Fruit fly (Drosophila melanogaster) whole organism, embryonic: ENCODE results near the gene TTLL5.

Experiments used
- Atf-2 ChIP-seq: fragments of 200-800 bp; sonication (Bioruptor generic); optimal IDR thresholded peaks from 2 replicates; lab custom pipeline; 2016; ENCODE audit warnings: missing biosample characterization, missing genetic modification characterization
- BEAF-32 ChIP-seq: fragments of 200-800 bp; sonication (Bioruptor generic); optimal IDR thresholded peaks from 3 replicates; lab custom pipeline; 2017; ENCODE audit warnings: missing biosample characterization, missing genetic modification characterization, mild to moderate bottlenecking, moderate library complexity, missing genetic modification reagents
- CG10565 ChIP-seq: fragments of 200-800 bp; sonication (Bioruptor generic); optimal IDR thresholded peaks from 3 replicates; lab custom pipeline; 2016; ENCODE audit warnings: missing biosample characterization, mild to moderate bottlenecking, missing genetic modification characterization
- CG12236 ChIP-seq: fragments of 200-800 bp; sonication (Bioruptor generic); optimal IDR thresholded peaks from 2 replicates; lab custom pipeline; 2016; ENCODE audit warnings: missing biosample characterization, missing genetic modification characterization
- CG1233 ChIP-seq: fragments of 200-800 bp; sonication (Bioruptor generic); optimal IDR thresholded peaks from 4 replicates; lab custom pipeline; 2018; ENCODE audit warnings: missing biosample characterization, mild to moderate bottlenecking, missing genetic modification characterization
- CG13287 ChIP-seq: fragments of 200-800 bp; sonication (Bioruptor generic); IDR thresholded peaks from 2 replicates; pipeline ENCODE4 v1.3.6; 2022; ENCODE audit warnings: missing biosample characterization, missing genetic modification characterization; ENCODE audit not compliant: partially characterized antibody
- CG15479 ChIP-seq: fragments of 200-800 bp; sonication (Bioruptor generic); optimal IDR thresholded peaks from 3 replicates; lab custom pipeline; 2019; ENCODE audit warnings: missing biosample characterization, mild to moderate bottlenecking, missing genetic modification characterization, moderate library complexity
- CG15696 ChIP-seq: fragments of 200-800 bp; sonication (Bioruptor generic); optimal IDR thresholded peaks from 2 replicates; lab custom pipeline; 2019; ENCODE audit warnings: missing biosample characterization, mild to moderate bottlenecking, missing genetic modification characterization, moderate library complexity
- CG16813 ChIP-seq: fragments of 200-800 bp; sonication (Bioruptor generic); IDR thresholded peaks from 3 replicates; pipeline ENCODE4 v1.3.6; 2022; ENCODE audit warnings: missing biosample characterization, missing genetic modification characterization; ENCODE audit not compliant: partially characterized antibody
- CG16863 ChIP-seq: fragments of 200-800 bp; sonication (Bioruptor generic); optimal IDR thresholded peaks from 3 replicates; lab custom pipeline; 2016; ENCODE audit warnings: missing biosample characterization, missing genetic modification characterization
- CG1792 ChIP-seq: fragments of 200-800 bp; sonication (Bioruptor generic); optimal IDR thresholded peaks from 2 replicates; lab custom pipeline; 2016; ENCODE audit warnings: missing biosample characterization, missing genetic modification characterization
- CG18262 ChIP-seq: fragments of 200-800 bp; optimal IDR thresholded peaks from 3 replicates; lab custom pipeline; 2019; ENCODE audit warnings: missing biosample characterization, mild to moderate bottlenecking, missing genetic modification characterization, moderate library complexity
- CG32532 ChIP-seq: fragments of 200-800 bp; sonication (Bioruptor generic); IDR thresholded peaks from 2 replicates; pipeline ENCODE4 v1.3.6; 2022; ENCODE audit warnings: missing biosample characterization, missing genetic modification characterization
- CG32772 ChIP-seq: fragments of 200-800 bp; sonication (Bioruptor generic); IDR thresholded peaks from 2 replicates; pipeline ENCODE4 v1.3.6; 2022; ENCODE audit warnings: missing biosample characterization, missing genetic modification characterization
- CG3407 ChIP-seq: fragments of 200-800 bp; sonication (Bioruptor generic); optimal IDR thresholded peaks from 2 replicates; lab custom pipeline; 2018; ENCODE audit warnings: missing biosample characterization, mild to moderate bottlenecking, missing genetic modification characterization
- CG34422 ChIP-seq: fragments of 200-800 bp; sonication (Bioruptor generic); IDR thresholded peaks from 3 replicates; pipeline ENCODE4 v1.3.6; 2022; ENCODE audit warnings: missing biosample characterization, missing genetic modification characterization
- CG3726 ChIP-seq: fragments of 200-800 bp; sonication (Bioruptor generic); IDR thresholded peaks from 3 replicates; pipeline ENCODE4, ENCODE4 v1.3.6; 2022; ENCODE audit warnings: missing biosample characterization, missing genetic modification characterization
- CG4404 ChIP-seq: fragments of 200-800 bp; sonication (Bioruptor generic); IDR thresholded peaks from 2 replicates; pipeline ENCODE4 v1.3.6; 2022; ENCODE audit warnings: missing biosample characterization, missing genetic modification characterization
- CG4730 ChIP-seq: fragments of 200-800 bp; sonication (Bioruptor generic); IDR thresholded peaks from 2 replicates; pipeline ENCODE4 v1.3.6; 2022; ENCODE audit warnings: missing biosample characterization, missing genetic modification characterization
- CG7357 ChIP-seq: fragments of 200-800 bp; sonication (Bioruptor generic); IDR thresholded peaks from 3 replicates; pipeline ENCODE4 v1.3.6; 2022; ENCODE audit warnings: missing biosample characterization, missing genetic modification characterization
- CG7786 ChIP-seq: fragments of 200-800 bp; sonication (Bioruptor generic); optimal IDR thresholded peaks from 2 replicates; lab custom pipeline; 2016; ENCODE audit warnings: missing biosample characterization, missing genetic modification characterization
- CG8944 ChIP-seq: fragments of 200-800 bp; sonication (Bioruptor generic); optimal IDR thresholded peaks from 3 replicates; lab custom pipeline; 2016; ENCODE audit warnings: missing biosample characterization, missing genetic modification characterization
- Camta ChIP-seq: fragments of 200-800 bp; sonication (Bioruptor generic); optimal IDR thresholded peaks from 2 replicates; lab custom pipeline; 2016; ENCODE audit warnings: missing biosample characterization, missing genetic modification characterization
- Dek ChIP-seq: fragments of 200-800 bp; sonication (Bioruptor generic); optimal IDR thresholded peaks from 3 replicates; lab custom pipeline; 2019; ENCODE audit warnings: missing biosample characterization, mild to moderate bottlenecking, missing genetic modification characterization, moderate library complexity
- Doc2 ChIP-seq: fragments of 200-800 bp; sonication (Bioruptor generic); IDR thresholded peaks from 2 replicates; pipeline ENCODE4 v1.3.6; 2022; ENCODE audit warnings: missing biosample characterization, missing genetic modification characterization
- Doc3 ChIP-seq: fragments of 200-800 bp; sonication (Bioruptor generic); IDR thresholded peaks from 3 replicates; pipeline ENCODE4 v1.3.6; 2022; ENCODE audit warnings: missing biosample characterization, missing genetic modification characterization; ENCODE audit not compliant: partially characterized antibody
- Hey ChIP-seq: fragments of 200-800 bp; sonication (Bioruptor generic); optimal IDR thresholded peaks from 3 replicates; lab custom pipeline; 2018; ENCODE audit warnings: missing biosample characterization, mild to moderate bottlenecking, missing genetic modification characterization
- HmgD ChIP-seq: fragments of 200-800 bp; sonication (Bioruptor generic); optimal IDR thresholded peaks from 3 replicates; lab custom pipeline; 2016; ENCODE audit warnings: missing biosample characterization, missing genetic modification characterization
- Opbp ChIP-seq: fragments of 200-800 bp; sonication (Bioruptor generic); IDR thresholded peaks from 3 replicates; pipeline ENCODE4 v1.3.6; 2022; ENCODE audit warnings: missing biosample characterization, missing genetic modification characterization; ENCODE audit not compliant: partially characterized antibody
- Sox102F ChIP-seq: fragments of 200-800 bp; sonication (Bioruptor generic); optimal IDR thresholded peaks from 2 replicates; lab custom pipeline; 2018; ENCODE audit warnings: missing biosample characterization, mild to moderate bottlenecking, missing genetic modification characterization, moderate library complexity
- Spps ChIP-seq: fragments of 200-800 bp; sonication (Bioruptor generic); optimal IDR thresholded peaks from 2 replicates; lab custom pipeline; 2018; ENCODE audit warnings: missing biosample characterization, mild to moderate bottlenecking, missing genetic modification characterization
- Sry-δ ChIP-seq: fragments of 200-800 bp; sonication (Bioruptor generic); optimal IDR thresholded peaks from 2 replicates; lab custom pipeline; 2016; ENCODE audit warnings: missing biosample characterization, missing genetic modification characterization
- bab2 ChIP-seq: fragments of 200-800 bp; sonication (Bioruptor generic); optimal IDR thresholded peaks from 2 replicates; lab custom pipeline; 2016; ENCODE audit warnings: missing biosample characterization, missing genetic modification characterization
- cas ChIP-seq: fragments of 200-800 bp; sonication (Bioruptor generic); IDR thresholded peaks from 2 replicates; pipeline ENCODE4 v1.3.6; 2022; ENCODE audit warnings: missing biosample characterization, missing genetic modification characterization
- cato ChIP-seq: fragments of 200-800 bp; sonication (Bioruptor generic); optimal IDR thresholded peaks from 2 replicates; lab custom pipeline; 2016; ENCODE audit warnings: missing biosample characterization, missing genetic modification characterization, borderline replicate concordance
- cg ChIP-seq: fragments of 200-800 bp; sonication (Bioruptor generic); optimal IDR thresholded peaks from 3 replicates; lab custom pipeline; 2019; ENCODE audit warnings: missing biosample characterization, mild to moderate bottlenecking, missing genetic modification characterization, moderate library complexity
- dmrt11E ChIP-seq: fragments of 200-800 bp; sonication (Bioruptor generic); optimal IDR thresholded peaks from 3 replicates; lab custom pipeline; 2018; ENCODE audit warnings: missing biosample characterization, mild to moderate bottlenecking, missing genetic modification characterization, moderate library complexity
- dysf ChIP-seq: fragments of 200-800 bp; sonication (Bioruptor generic); IDR thresholded peaks from 3 replicates; pipeline ENCODE4 v1.3.6; 2022; ENCODE audit warnings: missing biosample characterization, missing genetic modification characterization
- esg ChIP-seq: fragments of 200-800 bp; sonication (Bioruptor generic); conservative IDR thresholded peaks from 2 replicates; pipeline ENCODE4 v1.3.6; 2022; ENCODE audit warnings: missing biosample characterization, missing genetic modification characterization
- fu2 ChIP-seq: fragments of 200-800 bp; sonication (Bioruptor generic); optimal IDR thresholded peaks from 2 replicates; lab custom pipeline; 2016; ENCODE audit warnings: missing biosample characterization, missing genetic modification characterization
- gcm ChIP-seq: fragments of 200-800 bp; sonication (Bioruptor generic); optimal IDR thresholded peaks from 2 replicates; lab custom pipeline; 2019; ENCODE audit warnings: missing biosample characterization, mild to moderate bottlenecking, missing genetic modification characterization, moderate library complexity
- gsb-n ChIP-seq: fragments of 200-800 bp; sonication (Bioruptor generic); optimal IDR thresholded peaks from 3 replicates; lab custom pipeline; 2018; ENCODE audit warnings: missing biosample characterization, mild to moderate bottlenecking, missing genetic modification characterization
- lab ChIP-seq: fragments of 200-800 bp; sonication (Bioruptor generic); optimal IDR thresholded peaks from 3 replicates; lab custom pipeline; 2017; ENCODE audit warnings: missing biosample characterization, missing genetic modification characterization, mild to moderate bottlenecking, moderate library complexity, missing genetic modification reagents
- lola ChIP-seq, 3 experiments: fragments of >200 bp in 2 of 3; fragments of 200-800 bp in 1 of 3; sonication (Bioruptor generic) in 1 of 3; optimal IDR thresholded peaks; 2 replicates each; lab custom pipeline; 2017 to 2019; ENCODE audit warnings: missing biosample characterization in 3 of 3, missing genetic modification characterization in 3 of 3, mild to moderate bottlenecking in 1 of 3, moderate library complexity in 1 of 3
- mirr ChIP-seq: fragments of 200-800 bp; sonication (Bioruptor generic); optimal IDR thresholded peaks from 3 replicates; lab custom pipeline; 2018; ENCODE audit warnings: missing biosample characterization, mild to moderate bottlenecking, missing genetic modification characterization
- odd ChIP-seq: fragments of 200-800 bp; sonication (Bioruptor generic); optimal IDR thresholded peaks from 2 replicates; lab custom pipeline; 2017; ENCODE audit warnings: missing biosample characterization, mild to moderate bottlenecking, missing genetic modification characterization
- psq ChIP-seq: fragments of 200-800 bp; sonication (Bioruptor generic); optimal IDR thresholded peaks from 2 replicates; lab custom pipeline; 2017; ENCODE audit warnings: missing biosample characterization, missing genetic modification characterization
- ro ChIP-seq: fragments of 200-800 bp; sonication (Bioruptor generic); IDR thresholded peaks from 2 replicates; pipeline ENCODE4 v1.3.6; 2022; ENCODE audit warnings: missing biosample characterization, missing genetic modification characterization
- so ChIP-seq: fragments of 200-800 bp; sonication (Bioruptor generic); IDR thresholded peaks from 3 replicates; pipeline ENCODE4 v1.3.6; 2022; ENCODE audit warnings: missing biosample characterization, missing genetic modification characterization
- sug ChIP-seq: fragments of 200-800 bp; optimal IDR thresholded peaks from 2 replicates; lab custom pipeline; 2019; ENCODE audit warnings: missing biosample characterization, mild to moderate bottlenecking, missing genetic modification characterization, moderate library complexity
- zfh2 ChIP-seq: fragments of 200-800 bp; sonication (Bioruptor generic); optimal IDR thresholded peaks from 2 replicates; lab custom pipeline; 2016; ENCODE audit warnings: missing biosample characterization, missing genetic modification characterization

TTLL5 gene

DNA sequence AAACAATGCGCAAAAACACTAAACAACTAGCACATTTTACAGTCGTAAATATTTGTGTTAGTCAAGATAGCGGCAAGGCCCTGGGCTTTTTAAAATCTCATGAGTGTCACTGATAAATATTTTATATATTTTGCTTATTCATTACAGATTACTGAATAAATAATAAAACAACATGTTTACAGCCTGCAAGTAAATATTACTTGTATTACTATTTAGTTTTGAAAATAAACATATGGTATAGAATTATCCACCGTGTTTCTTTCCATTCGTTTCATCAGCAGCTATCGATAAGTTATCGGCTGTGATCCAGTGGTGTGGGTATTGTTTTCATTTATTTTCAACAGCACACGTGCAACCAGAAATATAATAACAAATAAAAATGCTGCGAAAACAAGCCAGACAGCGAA, 48.2 kb downstream of the TTLL5 start, which contains the start of the genes shams and CG11920 (continued):
- TF ChIP-seq Doc3 (0 out of 3 replicates have a peak, but pooled peaks have one; percentile 36), CG1233 (GFP tag; lab: Kevin White, UChicago) (no peak), zfh2 (no peak), Hey (no peak), dysf (GFP tag; lab: Robert Waterston, UW) (no peak), fu2 (GFP tag; lab: Kevin White, UChicago) (no peak), CG4404 (no peak), BEAF-32 (GFP tag; lab: Kevin White, UChicago) (peak; percentile 65), CG34422 (GFP tag; lab: Robert Waterston, UW) (peak; percentile 37; the same call in 1 of the 3 replicates), HmgD (GFP tag; lab: Kevin White, UChicago) (no peak), odd (GFP tag; lab: Kevin White, UChicago) (no peak), dmrt11E (tag; lab: Kevin White, UChicago) (peak; percentile 3), Opbp (GFP tag; lab: Robert Waterston, UW) (peak; percentile 47; the same call in 1 of the 3 replicates), CG32532 (GFP tag; lab: Robert Waterston, UW) (no peak), gsb-n (peak; percentile 40), Sry-δ (GFP tag; lab: Kevin White, UChicago) (no peak), CG8944 (GFP tag; lab: Kevin White, UChicago) (no peak), esg (GFP tag; lab: Robert Waterston, UW) (no peak), Spps (tag; lab: Kevin White, UChicago) (peak; percentile 3), Dek (no peak), Camta (GFP tag; lab: Kevin White, UChicago) (no peak), cato (no peak), CG13287 (GFP tag; lab: Robert Waterston, UW) (peak; percentile 74), lola (GFP tag; optimal IDR thresholded peaks at IDR 0.05; lab: Kevin White, UChicago) (peak in 1 of 3 experiments; percentile 25), so (GFP tag; lab: Robert Waterston, UW) (no peak), psq (GFP tag; lab: Kevin White, UChicago) (no peak), CG1792 (GFP tag; lab: Kevin White, UChicago) (no peak), CG12236 (GFP tag; lab: Kevin White, UChicago) (no peak), gcm (GFP tag; lab: Kevin White, UChicago) (no peak), Doc2 (no peak), sug (tag; lab: Kevin White, UChicago) (no peak), cg (GFP tag; lab: Kevin White, UChicago) (peak; percentile 16), cas (GFP tag; lab: Robert Waterston, UW) (no peak), ro (GFP tag; lab: Robert Waterston, UW) (no peak), CG32772 (GFP tag; lab: Robert Waterston, UW) (no peak), Sox102F (GFP tag; lab: Kevin White, UChicago) (no peak), CG3407 (GFP tag; lab: Kevin White, UChicago) (no peak), Atf-2 (GFP tag; lab: Kevin White, UChicago) (no peak), CG7786 (no peak), CG7357 (GFP tag; lab: Robert Waterston, UW) (no peak), CG3726 (no peak), CG10565 (GFP tag; lab: Kevin White, UChicago) (no peak), mirr (no peak), CG15696 (tag; lab: Kevin White, UChicago) (no peak), CG15479 (no peak), CG16863 (GFP tag; lab: Kevin White, UChicago) (no peak), bab2 (GFP tag; lab: Kevin White, UChicago) (no peak), lab (no peak), CG16813 (GFP tag; lab: Robert Waterston, UW) (peak; percentile 58; the same call in 2 of the 3 replicates), CG4730 (GFP tag; lab: Robert Waterston, UW) (no peak), CG18262 (tag; lab: Kevin White, UChicago) (peak; percentile 3)
